Fruit fly (Drosophila melanogaster) whole organism, larva: Measurements from ENCODE around the gene COX7B.

Experiments
- noc ChIP-seq: fragments of 200-800 bp; sonication (Bioruptor generic); optimal IDR thresholded peaks from 3 replicates; lab custom pipeline; 2019; ENCODE audit warnings: missing biosample characterization, mild to moderate bottlenecking, missing genetic modification characterization, moderate library complexity

Gene COX7B

DNA sequence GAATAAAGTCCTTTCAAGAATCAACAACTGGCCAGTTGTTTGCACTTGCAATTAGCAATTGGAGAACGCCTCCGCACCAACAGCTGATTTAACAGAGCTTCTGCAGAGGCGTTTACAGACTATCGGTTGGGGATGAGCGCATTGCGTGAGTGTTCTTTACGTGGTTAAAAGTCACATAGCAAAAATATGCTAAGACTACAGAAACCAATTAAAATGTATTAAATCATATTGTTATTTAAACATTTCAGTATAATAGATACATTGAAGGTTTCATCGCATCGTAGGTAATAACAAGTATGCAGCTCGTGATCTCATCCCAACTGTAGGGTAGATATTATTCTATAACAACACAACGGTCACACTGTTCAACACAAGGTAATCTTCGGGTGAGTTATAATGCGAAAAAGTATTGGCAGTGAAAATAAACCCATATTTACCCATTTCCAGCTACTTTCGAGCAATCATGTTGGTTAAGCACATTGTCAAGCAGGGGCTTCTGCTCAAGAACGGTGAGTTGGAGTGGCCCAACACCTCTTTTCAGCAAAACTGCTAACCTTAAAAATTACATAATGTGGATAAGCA is at the start of gene COX7B, which contains the start of gene Sec3:
COX7B (plus strand) TSS at position 346 of the 582 bp plus-strand sequence.
Sec3 (minus strand) TSS at position 86 of the 582 bp plus-strand sequence.
- peak; percentile 66 for TF ChIP-seq noc

DNA sequence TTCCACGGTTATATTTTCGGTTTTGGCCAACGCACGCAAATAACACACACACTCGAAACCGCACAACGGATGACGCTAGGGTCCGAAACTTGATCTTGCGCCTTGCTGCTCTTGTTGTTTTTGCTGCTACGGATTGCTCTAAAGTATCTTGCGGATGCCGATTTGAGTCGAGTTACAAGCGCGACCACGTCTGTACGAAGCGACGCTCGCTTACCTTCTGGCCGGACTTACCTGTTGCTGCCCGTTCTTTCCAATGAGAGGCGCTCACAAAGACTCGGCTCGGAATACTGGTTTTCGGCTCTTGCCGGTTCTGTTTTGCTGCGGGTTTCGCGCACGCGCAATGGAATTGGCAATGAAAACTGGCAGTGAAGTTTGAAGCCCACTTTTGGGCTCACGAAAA is 46.0 kb upstream of the COX7B start, which contains the start of gene Cad74A:
Cad74A (minus strand) TSS at position 220 of the 400 bp plus-strand sequence.
- no peak for TF ChIP-seq noc

DNA sequence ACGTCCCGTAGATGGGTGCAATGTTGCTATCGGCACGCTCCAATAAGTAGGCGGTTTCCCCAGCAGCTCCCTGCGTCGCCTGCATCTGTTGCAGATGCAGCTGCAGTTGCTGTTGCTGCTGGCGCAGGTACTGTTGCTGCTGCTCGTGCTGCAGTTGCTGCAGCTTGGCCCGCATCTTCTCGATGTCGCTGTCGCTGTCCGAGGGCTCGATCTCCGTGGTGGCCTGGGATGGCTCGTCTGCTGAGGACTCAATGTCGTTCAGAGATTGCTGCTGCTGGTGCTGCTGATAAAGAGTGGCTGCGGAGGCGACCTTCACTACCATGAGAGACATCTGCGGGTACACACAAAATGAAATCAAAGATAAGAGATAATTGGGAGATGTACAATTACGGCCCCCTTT is 43.3 kb upstream of the COX7B start:
- no peak for TF ChIP-seq noc

DNA sequence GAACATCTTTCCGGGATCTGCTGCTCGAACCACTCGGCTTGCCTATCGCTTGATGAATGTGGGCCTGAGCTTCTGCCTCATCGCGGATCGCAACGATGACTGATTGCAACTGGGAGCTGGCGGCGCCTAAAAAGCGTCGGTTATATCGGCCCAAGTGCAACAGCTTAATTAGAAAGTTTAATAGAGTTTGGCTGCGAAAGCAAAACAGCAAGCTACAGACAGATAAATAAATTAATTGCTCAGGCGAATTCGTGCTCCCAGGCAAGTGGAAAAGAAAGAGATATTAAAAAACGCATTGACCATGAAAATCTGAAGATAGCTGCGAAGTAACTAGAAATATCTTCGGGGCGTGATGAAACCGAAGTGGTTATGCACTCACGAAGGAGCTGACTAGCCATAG is 42.6 kb upstream of the COX7B start, which contains the start of gene CG13728:
CG13728 (minus strand) TSS at position 101 of the 400 bp plus-strand sequence.
- TF ChIP-seq noc = no peak

DNA sequence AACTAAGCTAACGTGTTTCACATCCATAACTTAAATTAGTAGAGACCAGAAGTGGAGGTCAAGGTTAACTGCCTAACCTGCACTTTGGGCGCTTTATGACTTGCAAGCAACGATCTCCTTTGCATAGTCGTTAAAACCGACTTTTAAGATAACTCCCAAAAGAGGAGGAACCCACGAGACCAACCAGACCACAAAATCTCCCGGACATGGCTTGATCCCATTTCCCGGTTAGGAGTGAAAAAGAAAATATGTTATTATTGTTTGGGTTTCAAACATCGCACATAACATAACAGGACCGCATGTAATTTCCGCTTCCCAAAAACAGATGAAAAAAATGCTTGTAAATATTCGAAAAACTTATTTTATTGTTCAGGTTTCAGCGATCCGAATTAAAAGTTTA is 42.0 kb upstream of the COX7B start:
- no peak for TF ChIP-seq noc

DNA sequence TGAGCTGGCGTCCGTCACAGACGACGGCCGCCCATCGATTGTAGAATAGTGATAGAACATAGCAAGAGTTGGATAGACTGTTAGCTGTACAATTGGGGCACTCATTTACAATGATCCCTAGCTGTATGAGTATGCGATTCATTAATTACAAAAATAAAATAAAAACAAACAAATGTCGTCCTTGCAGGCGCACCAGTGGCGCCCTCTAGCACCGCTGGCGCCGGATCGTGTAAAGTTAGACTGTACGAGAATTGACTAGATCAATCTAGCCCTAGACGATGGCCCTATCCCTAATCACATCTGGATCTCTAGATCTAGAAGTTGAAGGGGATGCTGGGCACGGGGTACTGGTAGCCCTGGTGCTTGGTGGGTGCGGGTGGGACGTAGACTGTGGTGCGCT is 41.6 kb upstream of the COX7B start:
- TF ChIP-seq noc = no peak

DNA sequence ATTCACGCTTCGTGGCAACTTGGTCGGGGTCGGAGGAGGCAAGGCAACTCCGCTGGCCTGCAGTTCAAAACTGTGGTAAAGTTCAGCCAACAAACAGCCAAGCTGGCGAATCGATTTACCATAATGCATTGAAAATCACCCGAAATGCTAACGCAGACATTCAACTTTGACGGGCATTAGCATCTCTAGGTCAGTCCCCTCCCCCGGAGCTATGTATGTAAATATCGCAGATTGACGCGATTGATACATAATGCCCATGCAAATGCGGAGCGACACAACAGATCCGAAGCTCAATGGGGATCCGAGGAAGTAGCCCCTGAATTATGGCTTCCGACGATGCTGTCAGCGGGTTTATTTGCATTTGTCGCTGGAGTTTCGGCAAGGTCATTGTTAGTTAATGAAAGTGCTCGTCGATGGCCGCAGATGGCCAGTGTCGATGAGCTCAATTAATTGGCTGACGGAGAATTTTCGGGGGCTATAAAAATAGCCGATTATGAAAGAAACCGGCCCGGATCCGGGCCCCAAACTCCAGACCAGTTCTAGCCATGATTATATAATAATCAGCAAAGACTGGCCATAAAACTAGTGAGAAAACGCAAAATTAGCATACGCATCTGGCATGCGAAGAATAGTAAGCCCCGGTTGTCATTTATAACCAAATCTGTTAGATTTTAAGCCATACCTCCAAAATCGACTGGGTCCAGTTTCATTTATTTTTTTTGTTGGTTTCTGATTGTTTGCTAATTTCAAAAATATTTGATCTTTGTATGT is 38.5 kb upstream of the COX7B start:
- no peak for TF ChIP-seq noc

DNA sequence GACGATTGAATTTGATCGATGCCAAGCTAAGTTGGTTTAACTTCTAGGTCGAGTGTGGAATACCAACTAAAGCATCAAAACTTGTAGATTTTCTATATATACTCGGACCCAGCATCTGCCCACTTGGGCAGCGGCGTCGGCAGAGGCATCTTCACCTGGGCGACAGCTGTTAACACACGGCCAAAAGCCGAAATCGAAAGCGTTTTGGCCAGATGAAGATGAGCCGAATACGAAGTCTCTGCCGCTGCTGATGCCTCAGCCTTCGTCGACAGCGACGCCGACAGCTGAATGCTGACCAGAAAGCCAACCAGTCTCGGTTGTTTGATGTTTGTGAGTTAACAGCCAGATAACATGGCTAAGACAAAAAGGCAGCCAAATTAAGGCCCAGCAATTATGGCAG is 36.4 kb upstream of the COX7B start, which contains the start of gene CG13731:
CG13731 (minus strand) TSS at position 62 of the 400 bp plus-strand sequence.
- TF ChIP-seq noc = no peak

DNA sequence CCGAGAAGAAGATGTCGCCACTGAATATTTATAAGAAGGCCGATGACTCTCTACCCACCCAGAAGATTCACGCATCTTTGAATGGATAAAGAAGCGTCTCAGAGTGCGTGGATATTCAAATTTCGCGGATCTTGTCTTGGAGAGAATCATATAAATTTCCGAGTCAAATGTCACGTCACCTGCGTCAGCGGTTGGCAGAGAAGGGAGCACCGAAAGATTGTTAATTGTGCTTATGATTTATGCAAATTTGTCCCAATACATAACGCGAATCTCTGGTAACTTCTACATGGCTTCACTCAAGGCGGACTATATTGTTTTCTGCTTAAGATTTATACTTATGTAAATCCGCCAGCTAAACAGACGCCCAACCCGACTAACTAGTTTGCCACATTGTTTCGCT is 34.1 kb upstream of the COX7B start:
- TF ChIP-seq noc = no peak

DNA sequence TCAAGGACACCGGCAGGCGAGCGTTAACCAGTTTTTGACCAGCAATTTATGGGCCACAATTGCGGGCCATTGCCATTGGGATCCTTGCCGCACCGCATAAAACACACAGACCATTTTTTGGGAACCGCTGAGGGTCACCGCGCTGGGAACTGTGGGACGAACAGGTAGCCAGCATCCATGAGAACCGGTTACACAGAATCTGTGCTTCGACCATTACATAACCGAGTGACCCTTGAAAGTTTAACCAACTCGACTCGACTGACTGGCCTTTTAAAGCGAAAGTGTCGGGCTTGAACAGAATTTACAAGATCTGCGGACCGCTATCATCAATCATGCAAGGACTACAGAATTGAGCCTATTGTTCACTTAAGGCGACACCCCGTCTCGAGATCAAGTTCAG is 32.9 kb upstream of the COX7B start:
- no peak for TF ChIP-seq noc

DNA sequence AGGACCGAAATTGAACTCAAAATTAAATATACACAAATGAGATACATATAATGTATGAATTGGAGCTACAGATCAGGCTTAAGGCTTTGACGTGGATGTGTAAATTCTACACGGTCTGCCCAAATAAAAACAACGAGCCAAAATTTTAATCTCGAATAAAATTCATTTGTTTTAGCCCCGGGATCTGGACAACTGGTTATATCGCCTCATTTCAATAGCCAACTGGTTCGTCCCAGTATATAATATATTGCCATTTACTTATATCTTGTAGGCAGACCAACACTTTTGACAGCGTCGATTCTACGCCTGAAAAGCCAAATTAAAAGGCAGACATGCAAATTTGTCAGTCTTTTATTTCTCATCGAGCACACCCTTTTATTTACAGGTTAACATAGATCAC is 32.2 kb upstream of the COX7B start:
- TF ChIP-seq noc = no peak

DNA sequence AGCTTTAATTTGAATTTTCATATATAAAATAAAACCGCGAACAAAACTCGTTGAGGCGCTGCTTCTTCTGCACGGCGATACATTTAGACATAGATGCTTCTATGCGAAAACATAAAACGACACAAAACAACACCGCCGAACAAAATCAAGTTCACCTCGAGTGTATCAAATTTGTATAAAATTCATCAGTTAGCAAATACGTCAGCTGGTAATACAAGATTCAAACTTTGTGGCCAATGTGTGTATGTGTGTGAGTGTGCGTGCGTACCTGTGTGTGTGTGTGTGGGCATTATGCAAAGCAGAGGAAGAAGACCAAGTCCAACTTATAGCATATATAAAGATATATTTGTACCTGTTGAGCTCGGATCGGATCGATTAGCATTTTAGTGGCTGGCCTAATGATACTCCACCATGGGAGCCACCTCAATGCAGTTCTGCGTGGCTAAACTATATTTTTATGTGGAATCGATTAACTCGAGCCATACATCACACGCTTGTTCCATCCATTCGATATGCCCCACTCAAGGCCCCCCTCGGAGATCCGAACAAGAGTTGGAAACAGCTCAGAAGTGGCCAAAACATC is 30.8 kb upstream of the COX7B start:
- no peak for TF ChIP-seq noc

DNA sequence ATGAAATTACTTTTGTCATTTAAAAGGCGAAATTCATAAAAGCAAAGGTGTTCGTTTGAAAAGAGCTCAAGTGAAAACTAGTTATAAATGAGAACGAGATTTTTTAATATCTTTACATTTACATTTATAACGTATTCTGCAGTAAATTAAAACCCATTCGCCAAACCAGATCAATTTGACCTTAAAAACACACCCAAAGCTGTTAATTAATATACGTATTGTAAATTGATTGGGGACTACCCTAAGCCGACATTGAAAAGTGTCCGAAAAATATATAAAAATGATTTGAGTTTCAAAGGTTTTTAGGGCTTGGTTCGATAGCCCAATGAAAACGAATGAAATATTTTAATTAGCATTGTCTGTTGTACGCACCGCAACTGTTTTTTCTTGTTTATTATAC is 26.3 kb upstream of the COX7B start:
- no peak for TF ChIP-seq noc

DNA sequence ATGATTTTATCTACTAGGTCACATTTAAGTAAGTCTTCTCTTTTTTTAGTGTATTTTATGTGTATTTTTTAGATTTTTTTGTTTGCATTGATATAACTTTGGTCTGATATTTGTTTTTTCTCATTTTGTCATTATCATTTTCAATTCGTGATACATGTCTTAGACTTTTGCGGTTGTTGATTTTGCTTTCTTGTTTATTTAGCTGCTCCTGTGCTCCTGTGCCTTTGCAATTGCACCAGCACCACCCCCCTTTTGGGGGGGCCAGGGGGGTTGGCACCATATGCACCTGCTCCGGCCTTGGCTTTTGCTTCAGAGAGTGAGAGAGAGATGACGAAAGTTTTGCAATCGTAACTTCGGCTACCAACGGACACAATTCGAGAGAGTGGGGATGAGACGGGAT is 24.4 kb upstream of the COX7B start:
- TF ChIP-seq noc = no peak

DNA sequence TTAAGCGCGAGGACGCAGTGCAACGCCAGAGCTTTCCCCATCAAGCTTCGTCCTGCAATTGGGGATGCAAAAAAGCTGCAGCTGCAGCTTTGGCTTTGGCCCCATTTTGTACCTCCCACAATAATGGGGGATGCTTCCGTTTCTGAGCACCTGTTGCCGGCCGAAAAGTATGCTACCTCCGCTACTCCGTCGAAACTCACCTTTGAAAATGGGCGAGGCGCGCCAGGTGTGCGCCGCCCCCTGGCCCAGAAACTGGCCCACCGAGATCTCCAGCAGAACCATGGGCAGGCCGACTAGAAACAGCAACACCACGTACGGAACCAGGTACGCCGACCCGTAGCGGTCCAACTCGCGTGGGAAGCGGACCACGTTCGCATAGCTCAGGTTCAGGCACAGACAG is 23.9 kb upstream of the COX7B start:
- no peak for TF ChIP-seq noc

DNA sequence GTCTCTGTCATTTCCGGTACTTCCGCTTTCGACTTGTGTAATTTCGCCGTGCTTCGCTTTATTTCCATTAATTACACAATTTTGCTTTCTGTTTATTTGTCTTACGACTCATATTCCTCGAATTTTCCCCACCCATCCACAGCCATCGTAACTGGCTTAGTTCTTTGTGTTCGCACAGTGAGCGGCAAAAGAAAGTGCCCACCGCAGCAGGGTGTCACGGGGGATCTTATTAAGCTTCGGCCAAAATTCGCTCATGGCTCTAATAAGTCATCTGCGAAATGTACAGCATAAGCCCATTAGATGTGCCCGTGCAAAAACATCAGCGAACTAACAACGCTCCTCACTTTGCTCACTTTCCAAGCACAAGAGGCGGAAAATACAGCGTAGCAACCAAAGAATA is 22.9 kb upstream of the COX7B start:
- TF ChIP-seq noc = no peak

DNA sequence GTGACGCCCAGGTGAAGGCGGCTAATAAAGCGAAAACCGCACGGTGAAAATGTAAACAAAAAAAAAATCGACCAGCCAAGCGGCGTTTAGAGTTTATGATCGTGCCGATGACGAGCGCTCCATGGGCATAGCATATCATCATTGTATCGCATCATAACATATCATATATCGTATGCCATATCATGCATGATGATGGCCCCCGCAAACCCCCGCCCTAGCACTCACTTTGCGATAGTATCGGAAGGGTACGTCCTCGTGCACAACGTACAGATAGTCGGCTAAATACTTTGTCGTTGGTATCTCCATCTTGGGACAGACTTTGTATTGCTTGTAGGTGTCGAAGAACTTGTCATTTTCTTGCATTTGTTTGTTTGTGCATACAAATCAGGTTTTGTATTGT is 22.0 kb upstream of the COX7B start:
- TF ChIP-seq noc = no peak

DNA sequence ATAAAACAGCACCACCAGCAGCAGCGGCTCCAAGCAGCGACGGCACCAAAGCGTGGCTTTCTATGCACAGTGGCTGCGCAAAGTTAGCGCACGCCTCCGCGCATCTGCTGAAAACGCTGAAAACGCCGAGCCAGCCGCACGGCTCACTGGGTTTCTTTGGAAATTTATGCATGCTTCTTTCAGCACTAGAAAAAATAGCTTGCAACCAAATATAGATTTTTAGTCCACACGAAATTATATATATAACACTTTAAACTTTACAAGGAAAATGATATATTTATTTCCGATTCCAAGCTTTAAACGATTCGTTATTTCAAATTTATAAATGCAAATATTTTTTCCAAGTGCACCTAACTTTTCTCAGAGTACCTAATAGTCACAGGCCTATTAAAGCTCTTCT is 20.6 kb upstream of the COX7B start:
- TF ChIP-seq noc = no peak
